Worm (Caenorhabditis elegans) whole organism, L4 larva: ENCODE results near the gene F09A5.2.

Experiments used
- F37D6.2 ChIP-seq: sonication (generic microtip); optimal IDR thresholded peaks from 2 replicates; lab custom pipeline; 2016; ENCODE audit warnings: mild to moderate bottlenecking, missing genetic modification characterization, missing compliant biosample characterization
- Y75B8A.6 ChIP-seq: fragments of 200-800 bp; sonication (Bioruptor generic); IDR thresholded peaks from 2 replicates; pipeline ENCODE4 v1.3.6; 2022; ENCODE audit warnings: missing genetic modification reagents, missing genetic modification characterization, missing compliant biosample characterization
- aha-1 ChIP-seq: fragments of 150-350 bp; peaks from one replicate; lab custom pipeline; 2014; ENCODE audit warnings: missing biosample characterization, missing genetic modification characterization
- aly-2 ChIP-seq: sonication (generic microtip); optimal IDR thresholded peaks from 2 replicates; lab custom pipeline; 2018; ENCODE audit warnings: missing biosample characterization, missing genetic modification characterization
- ama-1 ChIP-seq: fragments of 150-350 bp; optimal IDR thresholded peaks from 2 replicates; lab custom pipeline; 2014; ENCODE audit warnings: inconsistent platforms, mixed read lengths
- ceh-62 ChIP-seq: sonication (generic microtip); optimal IDR thresholded peaks from 2 replicates; lab custom pipeline; 2017; ENCODE audit warnings: missing biosample characterization, missing genetic modification characterization
- cey-2 ChIP-seq: sonication (generic microtip); optimal IDR thresholded peaks from 3 replicates; lab custom pipeline; 2017; ENCODE audit warnings: missing genetic modification characterization, mild to moderate bottlenecking, missing compliant biosample characterization, antibody characterized with exemption, borderline replicate concordance; ENCODE audit not compliant: insufficient read depth
- ctbp-1 ChIP-seq: fragments of 200-800 bp; sonication (Bioruptor generic); IDR thresholded peaks from 2 replicates; pipeline ENCODE4 v1.3.6; 2022; ENCODE audit warnings: missing genetic modification reagents, missing genetic modification characterization, missing compliant biosample characterization
- daf-16 ChIP-seq, 3 experiments: sonication (generic microtip); optimal IDR thresholded peaks; 2 replicates each; lab custom pipeline; 2016 to 2017; ENCODE audit warnings: missing genetic modification characterization in 3 of 3, missing genetic modification reagents in 3 of 3, mild to moderate bottlenecking in 2 of 3, missing compliant biosample characterization in 2 of 3, missing biosample characterization in 1 of 3, moderate library complexity in 1 of 3
- daf-19 ChIP-seq: fragments of 200-800 bp; sonication (Bioruptor generic); conservative IDR thresholded peaks from 2 replicates; pipeline ENCODE4 v1.3.6; 2022; ENCODE audit warnings: missing genetic modification characterization, missing compliant biosample characterization
- daf-8 ChIP-seq: fragments of 200-800 bp; sonication (Bioruptor generic); IDR thresholded peaks from 2 replicates; pipeline ENCODE4 v1.3.6; 2022; ENCODE audit warnings: missing genetic modification characterization, missing compliant biosample characterization
- egl-27 ChIP-seq: sonication (generic microtip); optimal IDR thresholded peaks from 3 replicates; lab custom pipeline; 2017; ENCODE audit warnings: missing biosample characterization, missing genetic modification reagents, missing genetic modification characterization
- egl-43 ChIP-seq: fragments of 200-800 bp; sonication (Bioruptor generic); IDR thresholded peaks from 2 replicates; pipeline ENCODE4 v1.3.6; 2022; ENCODE audit warnings: missing genetic modification reagents, missing genetic modification characterization, missing compliant biosample characterization
- fkh-10 ChIP-seq: fragments of 150-350 bp; optimal IDR thresholded peaks from 2 replicates; lab custom pipeline; 2014; ENCODE audit warnings: missing biosample characterization, missing genetic modification reagents, missing genetic modification characterization
- fos-1 ChIP-seq: fragments of 150-350 bp; optimal IDR thresholded peaks from 2 replicates; lab custom pipeline; 2014; ENCODE audit warnings: missing biosample characterization, missing genetic modification characterization
- gei-8 ChIP-seq: fragments of 200-800 bp; sonication (Bioruptor generic); optimal IDR thresholded peaks from 2 replicates; lab custom pipeline; 2018; ENCODE audit warnings: mild to moderate bottlenecking, missing genetic modification characterization, missing compliant biosample characterization
- hlh-11 ChIP-seq: fragments of 200-800 bp; sonication (Bioruptor generic); optimal IDR thresholded peaks from 2 replicates; lab custom pipeline; 2018; ENCODE audit warnings: mild to moderate bottlenecking, missing genetic modification characterization, missing compliant biosample characterization
- hlh-30 ChIP-seq: sonication (generic microtip); optimal IDR thresholded peaks from 2 replicates; lab custom pipeline; 2017; ENCODE audit warnings: antibody characterized with exemption, mild to moderate bottlenecking, missing genetic modification characterization, missing compliant biosample characterization; ENCODE audit not compliant: insufficient read depth
- hmg-1.1 ChIP-seq: fragments of 200-800 bp; sonication (Bioruptor generic); IDR thresholded peaks from 2 replicates; pipeline ENCODE4 v1.3.6; 2022; ENCODE audit warnings: missing genetic modification reagents, missing genetic modification characterization, missing compliant biosample characterization
- lin-29 ChIP-seq: fragments of 200-800 bp; sonication (Bioruptor generic); IDR thresholded peaks from 2 replicates; pipeline ENCODE4 v1.3.6; 2022; ENCODE audit warnings: missing genetic modification reagents, missing genetic modification characterization, missing compliant biosample characterization
- mdl-1 ChIP-seq, 2 experiments: fragments of 150-350 bp in 1 of 2; sonication (generic microtip) in 1 of 2; optimal IDR thresholded peaks; 2 replicates each; lab custom pipeline; 2014 to 2017; ENCODE audit warnings: missing biosample characterization in 2 of 2, missing genetic modification characterization in 2 of 2
- mdt-29 ChIP-seq: fragments of 200-800 bp; sonication (Bioruptor generic); IDR thresholded peaks from 2 replicates; pipeline ENCODE4 v1.3.6; 2022; ENCODE audit warnings: missing genetic modification reagents, missing genetic modification characterization, missing compliant biosample characterization
- mep-1 ChIP-seq: fragments of 150-350 bp; sonication (generic microtip); optimal IDR thresholded peaks from 3 replicates; lab custom pipeline; 2014; ENCODE audit warnings: missing biosample characterization, missing genetic modification characterization
- mxl-2 ChIP-seq: fragments of 200-800 bp; sonication (Bioruptor generic); conservative IDR thresholded peaks from 2 replicates; pipeline ENCODE4 v1.3.6; 2022; ENCODE audit warnings: missing genetic modification reagents, missing genetic modification characterization, missing compliant biosample characterization
- mxl-3 ChIP-seq: fragments of 200-800 bp; sonication (Bioruptor generic); optimal IDR thresholded peaks from 2 replicates; lab custom pipeline; 2018; ENCODE audit warnings: mild to moderate bottlenecking, missing genetic modification characterization, missing compliant biosample characterization
- nhr-102 ChIP-seq: sonication (generic microtip); optimal IDR thresholded peaks from 2 replicates; lab custom pipeline; 2016; ENCODE audit warnings: mild to moderate bottlenecking, missing genetic modification characterization, moderate library complexity, missing compliant biosample characterization
- nhr-11 ChIP-seq: fragments of 150-350 bp; optimal IDR thresholded peaks from 2 replicates; lab custom pipeline; 2014; ENCODE audit warnings: missing biosample characterization, missing genetic modification characterization
- nhr-28 ChIP-seq: fragments of 150-350 bp; optimal IDR thresholded peaks from 2 replicates; lab custom pipeline; 2014; ENCODE audit warnings: missing biosample characterization, missing genetic modification characterization
- nhr-77 ChIP-seq: fragments of 150-350 bp; optimal IDR thresholded peaks from 2 replicates; lab custom pipeline; 2014; ENCODE audit warnings: missing biosample characterization, missing genetic modification characterization
- php-3 ChIP-seq: fragments of 200-800 bp; sonication (Bioruptor generic); IDR thresholded peaks from 2 replicates; pipeline ENCODE4 v1.3.6; 2022; ENCODE audit warnings: missing genetic modification reagents, missing genetic modification characterization, missing compliant biosample characterization
- pqm-1 ChIP-seq: sonication (generic microtip); optimal IDR thresholded peaks from 2 replicates; lab custom pipeline; 2017; ENCODE audit warnings: missing biosample characterization, missing genetic modification characterization
- rbr-2 ChIP-seq: sonication (generic microtip); optimal IDR thresholded peaks from 2 replicates; lab custom pipeline; 2016; ENCODE audit warnings: missing genotype, missing genetic modification characterization, missing compliant biosample characterization
- sdz-12 ChIP-seq: fragments of 200-800 bp; sonication (Bioruptor generic); optimal IDR thresholded peaks from 2 replicates; lab custom pipeline; 2018; ENCODE audit warnings: mild to moderate bottlenecking, missing genetic modification characterization, missing compliant biosample characterization
- tra-1 ChIP-seq: fragments of 200-800 bp; sonication (Bioruptor generic); IDR thresholded peaks from 2 replicates; pipeline ENCODE4 v1.3.6; 2022; ENCODE audit warnings: missing genetic modification reagents, missing genetic modification characterization, missing compliant biosample characterization
- zfp-2 ChIP-seq: sonication (generic microtip); optimal IDR thresholded peaks from 2 replicates; lab custom pipeline; 2016; ENCODE audit warnings: mild to moderate bottlenecking, missing genetic modification characterization, missing compliant biosample characterization
- zfp-3 ChIP-seq: fragments of 200-800 bp; sonication (Bioruptor generic); conservative IDR thresholded peaks from 2 replicates; pipeline ENCODE4 v1.3.6; 2022; ENCODE audit warnings: missing genetic modification reagents, missing genetic modification characterization, missing compliant biosample characterization

Gene F09A5.2

ce11 chrX:13165686-13166085, 30.8 kb downstream of the F09A5.2 start (continued):
- TF ChIP-seq daf-19 (GFP tag; lab: Robert Waterston, UW) (no peak), hlh-11 (peak; percentile 85), F37D6.2 (tag; lab: Kevin White, UChicago) (no peak), fos-1 (no peak), pqm-1 (tag; lab: Kevin White, UChicago) (peak; percentile 100), ctbp-1 (GFP tag; lab: Robert Waterston, UW) (no peak), ama-1 (no peak), lin-29 (GFP tag; lab: Robert Waterston, UW) (no peak), daf-8 (GFP tag; lab: Robert Waterston, UW) (no peak), aly-2 (tag; lab: Kevin White, UChicago) (no peak)

- TF ChIP-seq nhr-11 (peak; percentile 53), nhr-77 (tag; lab: Kevin White, UChicago) (no peak), mxl-3 (GFP tag; lab: Kevin White, UChicago) (peak; percentile 92), nhr-28 (peak; percentile 26), hlh-30 (tag; lab: Kevin White, UChicago) (peak; percentile 95), mdl-1 (tag; optimal IDR thresholded peaks at IDR 0.05; lab: Kevin White, UChicago) (peak in 1 of 2 experiments; percentile 81), php-3 (no peak), daf-16 (GFP tag; optimal IDR thresholded peaks at IDR 0.05; lab: Kevin White, UChicago) (peak in 1 of 2 experiments; percentile 2), daf-16 (tag; optimal IDR thresholded peaks at IDR 0.05; lab: Kevin White, UChicago) (no peak), tra-1 (no peak), hlh-11 (peak; percentile 63), gei-8 (GFP tag; lab: Kevin White, UChicago) (no peak)
Measured at ce11 chrX:13169133-13169532, 34.2 kb downstream of the F09A5.2 start.

ce11 chrX:13169975-13170374, 35.1 kb downstream of the F09A5.2 start, which contains the start of gene mob-2:
Gene mob-2 (minus strand): TSS chrX:13170075.
- TF ChIP-seq ceh-62 (no peak), aha-1 (tag; lab: Kevin White, UChicago) (peak; percentile 86), hlh-30 (tag; lab: Kevin White, UChicago) (peak; percentile 41)

ce11 chrX:13170804-13171203, 35.9 kb downstream of the F09A5.2 start:
- TF ChIP-seq php-3 (no peak), aly-2 (tag; lab: Kevin White, UChicago) (no peak), zfp-3 (GFP tag; lab: Robert Waterston, UW) (no peak), fos-1 (no peak), zfp-2 (tag; lab: Kevin White, UChicago) (no peak), mxl-2 (GFP tag; lab: Robert Waterston, UW) (no peak), mdt-29 (GFP tag; lab: Robert Waterston, UW) (no peak), gei-8 (GFP tag; lab: Kevin White, UChicago) (no peak), nhr-77 (tag; lab: Kevin White, UChicago) (no peak), sdz-12 (GFP tag; lab: Kevin White, UChicago) (no peak), egl-43 (GFP tag; lab: Robert Waterston, UW) (no peak), egl-27 (tag; lab: Kevin White, UChicago) (no peak), cey-2 (tag; lab: Kevin White, UChicago) (no peak), nhr-102 (tag; lab: Kevin White, UChicago) (no peak), aha-1 (tag; lab: Kevin White, UChicago) (no peak)

- TF ChIP-seq ctbp-1 (GFP tag; lab: Robert Waterston, UW) (0 out of 2 replicates have a peak, but pooled peaks have one; percentile 11), mep-1 (no peak), Y75B8A.6 (GFP tag; lab: Robert Waterston, UW) (no peak), F37D6.2 (tag; lab: Kevin White, UChicago) (peak; percentile 2), nhr-11 (peak; percentile 22), hmg-1.1 (peak; percentile 59), nhr-77 (tag; lab: Kevin White, UChicago) (no peak), mdl-1 (tag; optimal IDR thresholded peaks at IDR 0.05; lab: Kevin White, UChicago) (peak in 1 of 2 experiments; percentile 14), aha-1 (tag; lab: Kevin White, UChicago) (peak; percentile 94), fkh-10 (GFP tag; lab: Kevin White, UChicago) (no peak), rbr-2 (tag; lab: Kevin White, UChicago) (peak; percentile 17), hlh-30 (tag; lab: Kevin White, UChicago) (peak; percentile 66)
Measured at ce11 chrX:13171206-13171605, 36.3 kb downstream of the F09A5.2 start.
